Worm (Caenorhabditis elegans): ENCODE data around the gene mics-1.

mics-1 gene

DNA sequence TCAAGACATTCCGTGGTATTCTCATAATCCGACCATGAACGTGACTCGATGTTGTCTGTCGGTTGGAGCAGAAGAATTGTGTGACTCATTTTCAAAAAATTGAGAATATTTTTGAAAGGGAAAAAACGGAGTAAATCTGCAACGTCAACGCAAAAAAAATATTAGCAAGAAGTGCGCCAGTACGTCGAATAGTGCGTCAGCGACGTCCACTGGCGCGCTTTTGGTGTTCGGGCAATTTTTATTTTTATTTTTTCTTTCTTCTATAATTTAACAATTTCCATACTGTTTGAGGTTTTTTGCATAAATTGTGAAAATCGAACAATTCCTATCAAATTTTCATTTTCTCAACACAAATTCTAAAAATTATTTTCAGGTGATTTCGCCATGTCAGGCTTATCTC lies 812 bp upstream of the mics-1 start, which contains the start of the genes erh-1 and lpd-9 (continued):
- no peak for TF ChIP-seq C34B4.2 (tag; optimal IDR thresholded peaks at IDR 0.05)
- peak; percentile 77 to 84 (median 79) for TF ChIP-seq ceh-82 (tag; optimal IDR thresholded peaks at IDR 0.05)
- peak; percentile 67 for TF ChIP-seq blmp-1 (tag; optimal IDR thresholded peaks at IDR 0.05)
- no peak for TF ChIP-seq mef-2 (tag; optimal IDR thresholded peaks at IDR 0.05)
- TF ChIP-seq skn-1 (tag; optimal IDR thresholded peaks at IDR 0.05) = peak; percentile 74
- peak; percentile 80 for TF ChIP-seq unc-86 (tag; optimal IDR thresholded peaks at IDR 0.05)
- TF ChIP-seq egl-27 (tag; optimal IDR thresholded peaks at IDR 0.05) = no peak
- TF ChIP-seq dpl-1 (GFP tag; optimal IDR thresholded peaks at IDR 0.05) = peak; percentile 75 to 83 (median 79)
- TF ChIP-seq grh-1 (GFP tag; IDR thresholded peaks at IDR 0.05) = peak; percentile 81
- TF ChIP-seq aha-1 (tag; optimal IDR thresholded peaks at IDR 0.05) = peak; percentile 30
- TF ChIP-seq efl-3 (GFP tag; optimal IDR thresholded peaks at IDR 0.05) = no peak
- peak; percentile 90 for TF ChIP-seq nhr-47 (tag; optimal IDR thresholded peaks at IDR 0.05)
- peak; percentile 67 for TF ChIP-seq nhr-77 (tag; optimal IDR thresholded peaks at IDR 0.05)
- TF ChIP-seq C04F5.9 (tag; optimal IDR thresholded peaks at IDR 0.05) = peak; percentile 53
- peak; percentile 17 for TF ChIP-seq fkh-10 (GFP tag; optimal IDR thresholded peaks at IDR 0.05)
- no peak for TF ChIP-seq unc-30 (tag; optimal IDR thresholded peaks at IDR 0.05)
- peak; percentile 73 for TF ChIP-seq elt-2 (tag; optimal IDR thresholded peaks at IDR 0.05)
- TF ChIP-seq lsy-2 (tag; optimal IDR thresholded peaks at IDR 0.05) = peak; percentile 78 to 86
- peak; percentile 85 for TF ChIP-seq xbp-1 (tag; optimal IDR thresholded peaks at IDR 0.05)
- TF ChIP-seq nhr-20 (tag; optimal IDR thresholded peaks at IDR 0.05) = peak; percentile 82
- peak; percentile 59 for TF ChIP-seq zip-4 (GFP tag; optimal IDR thresholded peaks at IDR 0.05)
- TF ChIP-seq ets-5 (GFP tag; IDR thresholded peaks at IDR 0.05) = no peak
- peak; percentile 55 for TF ChIP-seq fkh-8 (tag; optimal IDR thresholded peaks at IDR 0.05)
- peak; percentile 17 for TF ChIP-seq lin-13 (GFP tag; optimal IDR thresholded peaks at IDR 0.05)
- peak; percentile 88 for TF ChIP-seq dsc-1 (tag; optimal IDR thresholded peaks at IDR 0.05)
- TF ChIP-seq nhr-76 (tag; optimal IDR thresholded peaks at IDR 0.05) = no peak
- TF ChIP-seq nhr-84 (tag; optimal IDR thresholded peaks at IDR 0.05) = no peak
- no peak for TF ChIP-seq Y116A8C.19 (tag; optimal IDR thresholded peaks at IDR 0.05; ENCODE audit: borderline replicate concordance)
- no peak for TF ChIP-seq unc-62 (GFP tag; optimal IDR thresholded peaks at IDR 0.05)
- no peak for TF ChIP-seq tlp-1 (tag; optimal IDR thresholded peaks at IDR 0.05)
- peak; percentile 87 for TF ChIP-seq nhr-71 (tag; optimal IDR thresholded peaks at IDR 0.05)

- no peak for TF ChIP-seq ces-1 (GFP tag; optimal IDR thresholded peaks at IDR 0.05)
- no peak for TF ChIP-seq nhr-71 (tag; optimal IDR thresholded peaks at IDR 0.05)
These were observed 1.8 kb downstream of the mics-1 start, which contains the start of gene vps-54 for ce11 chrV:10576319-10576718. vps-54 (minus strand) TSS chrV:10576419.

DNA sequence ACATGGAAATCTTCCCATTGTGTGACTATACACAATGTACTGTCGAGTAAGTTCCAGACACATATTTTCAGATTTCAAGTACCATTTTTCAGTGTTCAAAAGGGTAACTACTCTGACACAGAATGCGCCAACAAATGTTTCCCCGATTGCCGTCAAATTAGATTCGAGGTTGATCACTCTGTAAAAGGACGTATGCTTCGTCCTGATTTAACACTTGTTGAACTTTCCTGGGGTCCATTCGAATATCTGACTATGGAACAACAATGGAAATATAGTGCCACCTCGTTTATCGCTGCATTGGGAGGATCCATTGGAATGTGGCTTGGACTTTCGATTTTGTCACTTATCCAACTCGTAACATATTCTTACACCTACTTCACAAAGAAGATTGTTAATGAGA lies 3.9 kb downstream of the mics-1 start:
- TF ChIP-seq nhr-71 (tag; optimal IDR thresholded peaks at IDR 0.05) (no peak), blmp-1 (tag; optimal IDR thresholded peaks at IDR 0.05) (peak; percentile 5)

ce11 chrV:10572614-10573013 lies 5.5 kb downstream of the mics-1 start, which contains the start of gene del-6:
del-6 (plus strand) TSS chrV:10572914.
- no peak for TF ChIP-seq lir-3 (tag; optimal IDR thresholded peaks at IDR 0.05; ENCODE audit: poor library complexity)

- TF ChIP-seq lin-35 (GFP tag; optimal IDR thresholded peaks at IDR 0.05) = peak in 1 of 2 experiments; percentile 18
- peak; percentile 70 for TF ChIP-seq blmp-1 (tag; optimal IDR thresholded peaks at IDR 0.05)
- TF ChIP-seq Y116A8C.19 (tag; optimal IDR thresholded peaks at IDR 0.05; ENCODE audit: borderline replicate concordance) = no peak
- no peak for TF ChIP-seq elt-2 (tag; optimal IDR thresholded peaks at IDR 0.05)
- no peak for TF ChIP-seq nhr-12 (tag; optimal IDR thresholded peaks at IDR 0.05)
- peak in 2 of 6 experiments; percentile 44 to 65 for TF ChIP-seq elt-3 (tag; optimal IDR thresholded peaks at IDR 0.05)
- no peak for TF ChIP-seq unc-130 (tag; optimal IDR thresholded peaks at IDR 0.05)
- TF ChIP-seq nhr-20 (tag; optimal IDR thresholded peaks at IDR 0.05) = peak; percentile 2
- no peak for TF ChIP-seq hlh-4 (tag; optimal IDR thresholded peaks at IDR 0.05)
- TF ChIP-seq lsy-2 (tag; optimal IDR thresholded peaks at IDR 0.05) = peak in 1 of 2 experiments; percentile 2
- TF ChIP-seq nhr-85 (tag) = peak; percentile 76
- TF ChIP-seq sup-37 (GFP tag; optimal IDR thresholded peaks at IDR 0.05) = no peak
- peak; percentile 59 for TF ChIP-seq lin-14 (GFP tag; optimal IDR thresholded peaks at IDR 0.05)
- TF ChIP-seq ceh-8 (GFP tag; optimal IDR thresholded peaks at IDR 0.05) = no peak
- TF ChIP-seq unc-98 (GFP tag; IDR thresholded peaks at IDR 0.05) = no peak
- no peak for TF ChIP-seq nhr-77 (tag; optimal IDR thresholded peaks at IDR 0.05)
- no peak for TF ChIP-seq sptf-1 (tag; optimal IDR thresholded peaks at IDR 0.05)
These were observed 6.6 kb downstream of the mics-1 start for ce11 chrV:10571523-10571922.

Measured in whole organism, L1 larva.